Comparison of ENCODE assay signal across 2 fruit fly cellular contexts in the genomic region with DNA sequence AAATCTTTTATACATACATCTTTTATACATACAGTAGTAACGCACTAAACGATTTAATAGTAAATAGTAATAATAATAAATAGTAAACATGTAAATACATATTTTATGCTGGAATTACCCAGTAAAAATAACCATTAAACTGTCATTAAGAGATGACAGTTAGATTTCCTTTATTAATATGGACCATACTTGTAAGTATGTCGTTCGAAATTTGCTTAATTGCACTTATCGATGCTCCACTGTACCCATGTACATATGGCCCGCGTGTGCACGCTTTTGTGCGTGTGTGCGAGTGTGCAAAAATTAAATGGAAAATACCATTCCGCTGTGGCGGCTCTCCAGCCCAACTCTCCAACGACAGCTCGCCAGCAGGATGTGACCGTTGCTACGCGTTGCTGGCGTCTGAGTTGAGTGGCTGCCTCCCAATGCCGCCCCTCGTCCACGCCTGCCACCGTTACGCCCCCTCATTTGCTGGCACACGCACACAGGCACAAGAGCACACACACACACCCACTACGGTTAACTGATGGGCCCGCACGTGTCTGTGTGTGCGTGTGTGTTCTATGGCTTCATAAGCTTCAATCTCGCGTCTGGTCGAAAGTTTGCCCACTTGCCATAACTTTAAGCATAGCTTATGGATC.
TF ChIP-seq lines count a peak whose summit lies in the region.

No protein-coding gene starts in this region.

TF ChIP-seq in whole organism, embryonic, 481 proteins besides CTCF, POLR2A, EP300 and RAD21 (continued from another document):
- TF ChIP-seq CG11695 (GFP tag; IDR thresholded peaks at IDR 0.05; lab: Robert Waterston, UW) (peak; percentile 28; the same call in 1 of the 3 replicates), CG13424 (tag; optimal IDR thresholded peaks at IDR 0.05; lab: Kevin White, UChicago) (peak; percentile 16), dmrt99B (tag; optimal IDR thresholded peaks at IDR 0.05; lab: Kevin White, UChicago) (peak; percentile 26), CG11247 (GFP tag; IDR thresholded peaks at IDR 0.05; lab: Robert Waterston, UW) (0 out of 2 replicates have a peak, but pooled peaks have one; percentile 14), CG32767 (GFP tag; IDR thresholded peaks at IDR 0.05; lab: Robert Waterston, UW) (no peak), gem (tag; optimal IDR thresholded peaks at IDR 0.05; lab: Kevin White, UChicago) (peak; percentile 30), CG17328 (GFP tag; IDR thresholded peaks at IDR 0.05; lab: Robert Waterston, UW) (0 out of 2 replicates have a peak, but pooled peaks have one; percentile 14), lab (GFP tag; optimal IDR thresholded peaks at IDR 0.05; lab: Kevin White, UChicago) (peak; percentile 11), CG8478 (optimal IDR thresholded peaks at IDR 0.05; lab: Kevin White, UChicago) (peak; percentile 44), HLHmδ (GFP tag; optimal IDR thresholded peaks at IDR 0.05; lab: Kevin White, UChicago) (peak; percentile 22), Hr51 (GFP tag; optimal IDR thresholded peaks at IDR 0.05; lab: Kevin White, UChicago) (peak in 1 of 2 experiments; percentile 23), Hand (GFP tag; optimal IDR thresholded peaks at IDR 0.05; lab: Kevin White, UChicago) (no peak), Med (GFP tag; lab: Kevin White, UChicago) (peak; percentile 68), H15 (GFP tag; IDR thresholded peaks at IDR 0.05; lab: Robert Waterston, UW) (0 out of 3 replicates have a peak, but pooled peaks have one; percentile 35), sima (GFP tag; optimal IDR thresholded peaks at IDR 0.05; lab: Kevin White, UChicago) (no peak), sob (GFP tag; IDR thresholded peaks at IDR 0.05; lab: Robert Waterston, UW) (0 out of 2 replicates have a peak, but pooled peaks have one; percentile 15), chinmo (GFP tag; IDR thresholded peaks at IDR 0.05; lab: Robert Waterston, UW; ENCODE audit: partially characterized antibody) (0 out of 4 replicates have a peak, but pooled peaks have one; percentile 45), crol (GFP tag; IDR thresholded peaks at IDR 0.05; lab: Robert Waterston, UW) (peak; percentile 61), CG7839 (tag; optimal IDR thresholded peaks at IDR 0.05; lab: Kevin White, UChicago) (peak; percentile 12), PHDP (tag; optimal IDR thresholded peaks at IDR 0.05; lab: Kevin White, UChicago) (peak; percentile 12), Sox102F (GFP tag; optimal IDR thresholded peaks at IDR 0.05; lab: Kevin White, UChicago) (peak; percentile 20), CG10959 (GFP tag; IDR thresholded peaks at IDR 0.05; lab: Robert Waterston, UW) (no peak), row (GFP tag; IDR thresholded peaks at IDR 0.05; lab: Robert Waterston, UW) (peak; percentile 61), C15 (GFP tag; IDR thresholded peaks at IDR 0.05; lab: Robert Waterston, UW) (no peak), tgo (GFP tag; IDR thresholded peaks at IDR 0.05; lab: Robert Waterston, UW) (0 out of 3 replicates have a peak, but pooled peaks have one; percentile 26), CG2678 (tag; optimal IDR thresholded peaks at IDR 0.05; lab: Kevin White, UChicago) (peak; percentile 24), gsb-n (tag; optimal IDR thresholded peaks at IDR 0.05; lab: Kevin White, UChicago) (no peak), bbx (GFP tag; IDR thresholded peaks at IDR 0.05; lab: Robert Waterston, UW; ENCODE audit: partially characterized antibody) (no peak), Mrtf (GFP tag; IDR thresholded peaks at IDR 0.05; lab: Robert Waterston, UW) (0 out of 3 replicates have a peak, but pooled peaks have one; percentile 3), MTF-1 (GFP tag; optimal IDR thresholded peaks at IDR 0.05; lab: Kevin White, UChicago; ENCODE audit: borderline replicate concordance) (no peak), CG12219 (GFP tag; optimal IDR thresholded peaks at IDR 0.05; lab: Kevin White, UChicago) (peak; percentile 1), Ssrp (tag; optimal IDR thresholded peaks at IDR 0.05; lab: Kevin White, UChicago) (peak; percentile 11), ci (GFP tag; IDR thresholded peaks at IDR 0.05; lab: Robert Waterston, UW) (0 out of 3 replicates have a peak, but pooled peaks have one; percentile 36), prd (optimal IDR thresholded peaks at IDR 0.05; lab: Kevin White, UChicago) (no peak), prd (GFP tag; IDR thresholded peaks at IDR 0.05; lab: Robert Waterston, UW) (peak; percentile 36; the same call in 2 of the 3 replicates), Taf1 (GFP tag; IDR thresholded peaks at IDR 0.05; lab: Robert Waterston, UW) (0 out of 2 replicates have a peak, but pooled peaks have one; percentile 19), ranshi (GFP tag; IDR thresholded peaks at IDR 0.05; lab: Robert Waterston, UW) (peak; percentile 31; the same call in 1 of the 2 replicates), Hey (tag; optimal IDR thresholded peaks at IDR 0.05; lab: Kevin White, UChicago) (peak; percentile 92), seq (GFP tag; IDR thresholded peaks at IDR 0.05; lab: Robert Waterston, UW) (no peak), vvl (GFP tag; IDR thresholded peaks at IDR 0.05; lab: Robert Waterston, UW) (0 out of 2 replicates have a peak, but pooled peaks have one; percentile 15), cg (GFP tag; optimal IDR thresholded peaks at IDR 0.05; lab: Kevin White, UChicago) (peak; percentile 63), pan (optimal IDR thresholded peaks at IDR 0.05; lab: Kevin White, UChicago) (no peak), pan (GFP tag; optimal IDR thresholded peaks at IDR 0.05 in 1 of 2, IDR thresholded peaks at IDR 0.05 in 1 of 2) (peak in 1 of 2 experiments; percentile 37), CG9932 (GFP tag; IDR thresholded peaks at IDR 0.05; lab: Robert Waterston, UW) (peak; percentile 23; the same call in 1 of the 2 replicates), nerfin-2 (GFP tag; IDR thresholded peaks at IDR 0.05; lab: Robert Waterston, UW; ENCODE audit: partially characterized antibody) (no peak), grau (tag; optimal IDR thresholded peaks at IDR 0.05; lab: Kevin White, UChicago) (peak; percentile 78), lmd (GFP tag; IDR thresholded peaks at IDR 0.05; lab: Robert Waterston, UW) (0 out of 2 replicates have a peak, but pooled peaks have one; percentile 21)

TF ChIP-seq in whole organism, prepupa, 60 proteins besides CTCF, POLR2A, EP300 and RAD21 (continued from another document):
- peak; percentile 40 for TF ChIP-seq Ets96B (tag; optimal IDR thresholded peaks at IDR 0.05; lab: Kevin White, UChicago)
- TF ChIP-seq OdsH (GFP tag; optimal IDR thresholded peaks at IDR 0.05; lab: Kevin White, UChicago): peak; percentile 22
- TF ChIP-seq CG32006 (GFP tag; optimal IDR thresholded peaks at IDR 0.05; lab: Kevin White, UChicago): peak; percentile 39
- peak; percentile 7 for TF ChIP-seq Hr4 (GFP tag; optimal IDR thresholded peaks at IDR 0.05; lab: Kevin White, UChicago)
- TF ChIP-seq acj6 (GFP tag; optimal IDR thresholded peaks at IDR 0.05; lab: Kevin White, UChicago): peak; percentile 27
- peak; percentile 15 for TF ChIP-seq CG7368 (GFP tag; optimal IDR thresholded peaks at IDR 0.05; lab: Kevin White, UChicago)
- TF ChIP-seq topi (GFP tag; optimal IDR thresholded peaks at IDR 0.05; lab: Kevin White, UChicago): peak; percentile 14
- TF ChIP-seq CG1621 (tag; optimal IDR thresholded peaks at IDR 0.05; lab: Kevin White, UChicago): peak; percentile 18
- 0 out of 2 replicates have a peak, but pooled peaks have one; percentile 15 for TF ChIP-seq Gug (GFP tag; IDR thresholded peaks at IDR 0.05; lab: Robert Waterston, UW)
- peak; percentile 17 for TF ChIP-seq Hr39 (GFP tag; optimal IDR thresholded peaks at IDR 0.05; lab: Kevin White, UChicago)
- TF ChIP-seq CG6276 (GFP tag; optimal IDR thresholded peaks at IDR 0.05; lab: Kevin White, UChicago): peak; percentile 4
- TF ChIP-seq CG3919 (GFP tag; optimal IDR thresholded peaks at IDR 0.05; lab: Kevin White, UChicago): peak; percentile 48
- no peak for TF ChIP-seq CG8632 (GFP tag; optimal IDR thresholded peaks at IDR 0.05; lab: Kevin White, UChicago)
- peak; percentile 19 for TF ChIP-seq cyc (GFP tag; optimal IDR thresholded peaks at IDR 0.05; lab: Kevin White, UChicago)
- peak; percentile 46 for TF ChIP-seq svp (GFP tag; lab: Kevin White, UChicago)
- no peak for TF ChIP-seq Eip93F (GFP tag; optimal IDR thresholded peaks at IDR 0.05; lab: Kevin White, UChicago)
- TF ChIP-seq dac (GFP tag; optimal IDR thresholded peaks at IDR 0.05; lab: Kevin White, UChicago): no peak
- no peak for TF ChIP-seq CG16779 (tag; optimal IDR thresholded peaks at IDR 0.05; lab: Kevin White, UChicago)
- TF ChIP-seq CG6854 (GFP tag; optimal IDR thresholded peaks at IDR 0.05; lab: Kevin White, UChicago): peak; percentile 99
- TF ChIP-seq CG4318 (GFP tag; optimal IDR thresholded peaks at IDR 0.05; lab: Kevin White, UChicago): peak; percentile 6
